Worm (Caenorhabditis elegans): Measurements from ENCODE around the gene K09E9.4.

Gene K09E9.4

ce11 chrX:15616443-15616842, 13.8 kb downstream of the K09E9.4 start, which contains the start of gene ergi-3 (continued):
- TF ChIP-seq nhr-90 (tag; optimal IDR thresholded peaks at IDR 0.05; ENCODE audit: poor library complexity): peak; percentile 23
- TF ChIP-seq unc-98 (GFP tag; IDR thresholded peaks at IDR 0.05): no peak
- TF ChIP-seq ces-1 (GFP tag; optimal IDR thresholded peaks at IDR 0.05): no peak
- TF ChIP-seq hpl-2 (GFP tag; optimal IDR thresholded peaks at IDR 0.05): peak; percentile 35
- peak; percentile 58 for TF ChIP-seq lin-15B (tag; optimal IDR thresholded peaks at IDR 0.05)
- TF ChIP-seq swsn-7 (tag; optimal IDR thresholded peaks at IDR 0.05): peak; percentile 56
- no peak for TF ChIP-seq nhr-28 (tag; optimal IDR thresholded peaks at IDR 0.05)
- no peak for TF ChIP-seq isw-1 (GFP tag; IDR thresholded peaks at IDR 0.05)
- no peak for TF ChIP-seq mab-9 (GFP tag; IDR thresholded peaks at IDR 0.05)
- TF ChIP-seq nhr-11 (tag; optimal IDR thresholded peaks at IDR 0.05): no peak
- TF ChIP-seq unc-130 (tag; optimal IDR thresholded peaks at IDR 0.05): peak; percentile 82
- peak; percentile 27 for TF ChIP-seq lin-13 (GFP tag; optimal IDR thresholded peaks at IDR 0.05)
- peak in 1 of 2 experiments; percentile 60 for TF ChIP-seq mdl-1 (tag; optimal IDR thresholded peaks at IDR 0.05)
- TF ChIP-seq hlh-4 (tag; optimal IDR thresholded peaks at IDR 0.05): no peak
- no peak for TF ChIP-seq ceh-88 (GFP tag; IDR thresholded peaks at IDR 0.05)
- TF ChIP-seq mef-2 (tag; optimal IDR thresholded peaks at IDR 0.05): no peak
- TF ChIP-seq lin-14 (GFP tag; optimal IDR thresholded peaks at IDR 0.05): peak; percentile 92
- TF ChIP-seq Y116A8C.19 (tag; optimal IDR thresholded peaks at IDR 0.05; ENCODE audit: borderline replicate concordance): no peak
- TF ChIP-seq nhr-84 (tag; optimal IDR thresholded peaks at IDR 0.05): peak; percentile 29
- peak; percentile 67 for TF ChIP-seq nhr-71 (tag; optimal IDR thresholded peaks at IDR 0.05)
- TF ChIP-seq ztf-11 (tag; optimal IDR thresholded peaks at IDR 0.05): no peak
- no peak for TF ChIP-seq ztf-4 (tag; optimal IDR thresholded peaks at IDR 0.05)
- TF ChIP-seq pag-3 (tag; optimal IDR thresholded peaks at IDR 0.05; ENCODE audit: borderline replicate concordance, insufficient read depth): no peak
- TF ChIP-seq nhr-77 (tag; optimal IDR thresholded peaks at IDR 0.05): peak; percentile 12
- peak; percentile 40 for TF ChIP-seq skn-1 (tag; optimal IDR thresholded peaks at IDR 0.05)
- peak; percentile 47 for TF ChIP-seq snpc-4 (tag; optimal IDR thresholded peaks at IDR 0.05)
- TF ChIP-seq nhr-20 (tag; optimal IDR thresholded peaks at IDR 0.05): peak; percentile 64
- TF ChIP-seq ceh-63 (GFP tag; optimal IDR thresholded peaks at IDR 0.05): no peak
- TF ChIP-seq alr-1 (tag; optimal IDR thresholded peaks at IDR 0.05; ENCODE audit: borderline replicate concordance): no peak
- TF ChIP-seq unc-30 (tag; optimal IDR thresholded peaks at IDR 0.05): no peak

- peak; percentile 24 for TF ChIP-seq nhr-47 (tag; optimal IDR thresholded peaks at IDR 0.05)
- no peak for TF ChIP-seq blmp-1 (tag; optimal IDR thresholded peaks at IDR 0.05)
- peak; percentile 12 for TF ChIP-seq fkh-8 (tag; optimal IDR thresholded peaks at IDR 0.05)
- TF ChIP-seq aha-1 (tag; optimal IDR thresholded peaks at IDR 0.05): no peak
- TF ChIP-seq nhr-20 (tag; optimal IDR thresholded peaks at IDR 0.05): peak; percentile 17
- peak; percentile 14 for TF ChIP-seq snu-23 (GFP tag; optimal IDR thresholded peaks at IDR 0.05)
- peak; percentile 16 for TF ChIP-seq skn-1 (tag; optimal IDR thresholded peaks at IDR 0.05)
- peak; percentile 9 for TF ChIP-seq mep-1 (tag; optimal IDR thresholded peaks at IDR 0.05)
- TF ChIP-seq pag-3 (tag; optimal IDR thresholded peaks at IDR 0.05; ENCODE audit: borderline replicate concordance, insufficient read depth): no peak
- peak in 1 of 2 experiments; percentile 11 for TF ChIP-seq lin-35 (GFP tag; optimal IDR thresholded peaks at IDR 0.05)
- TF ChIP-seq nhr-71 (tag; optimal IDR thresholded peaks at IDR 0.05): peak; percentile 14
- TF ChIP-seq lin-14 (GFP tag; optimal IDR thresholded peaks at IDR 0.05): peak; percentile 14
- peak; percentile 28 for TF ChIP-seq dsc-1 (tag; optimal IDR thresholded peaks at IDR 0.05)
- peak in 1 of 2 experiments; percentile 16 for TF ChIP-seq lsy-2 (tag; optimal IDR thresholded peaks at IDR 0.05)
Observed at ce11 chrX:15613745-15614229, 16.5 kb downstream of the K09E9.4 start, which contains the start of gene K09E9.3. TSS of gene K09E9.3 (minus strand) at chrX:15613795.

ce11 chrX:15610527-15611091, 19.6 kb downstream of the K09E9.4 start:
- TF ChIP-seq nhr-90 (tag; optimal IDR thresholded peaks at IDR 0.05; ENCODE audit: poor library complexity) (peak; percentile 71), nhr-12 (tag; optimal IDR thresholded peaks at IDR 0.05) (no peak), nhr-84 (tag; optimal IDR thresholded peaks at IDR 0.05) (no peak), elt-2 (tag; optimal IDR thresholded peaks at IDR 0.05) (peak; percentile 99), lin-15B (tag; optimal IDR thresholded peaks at IDR 0.05) (no peak), rnt-1 (tag; optimal IDR thresholded peaks at IDR 0.05) (no peak), ceh-88 (GFP tag; IDR thresholded peaks at IDR 0.05) (no peak), sup-37 (GFP tag; optimal IDR thresholded peaks at IDR 0.05) (no peak), swsn-7 (tag; optimal IDR thresholded peaks at IDR 0.05) (no peak), C34B4.2 (tag; optimal IDR thresholded peaks at IDR 0.05) (no peak), dsc-1 (tag; optimal IDR thresholded peaks at IDR 0.05) (no peak), pax-3 (tag; optimal IDR thresholded peaks at IDR 0.05) (peak; percentile 51), nhr-20 (tag; optimal IDR thresholded peaks at IDR 0.05) (peak; percentile 76), hlh-17 (GFP tag; optimal IDR thresholded peaks at IDR 0.05; ENCODE audit: borderline replicate concordance) (no peak), fkh-4 (tag; optimal IDR thresholded peaks at IDR 0.05; ENCODE audit: borderline replicate concordance) (no peak), pqm-1 (tag; optimal IDR thresholded peaks at IDR 0.05) (peak; percentile 84), ceh-63 (GFP tag; optimal IDR thresholded peaks at IDR 0.05) (no peak)
